Fruit fly (Drosophila melanogaster) whole organism, embryonic: Measurements from ENCODE around the gene CG14420.

Source experiments
- Adf1 ChIP-seq: fragments of 200-800 bp; sonication (Bioruptor generic); IDR thresholded peaks from 2 replicates; pipeline ENCODE4 v1.3.6; 2022; ENCODE audit warnings: missing biosample characterization, missing genetic modification characterization
- Antp ChIP-seq: fragments of 200-800 bp; sonication (Bioruptor generic); optimal IDR thresholded peaks from 3 replicates; lab custom pipeline; 2016; ENCODE audit warnings: missing biosample characterization, missing genetic modification characterization
- Atf-2 ChIP-seq: fragments of 200-800 bp; sonication (Bioruptor generic); optimal IDR thresholded peaks from 2 replicates; lab custom pipeline; 2016; ENCODE audit warnings: missing biosample characterization, missing genetic modification characterization
- Atf3 ChIP-seq: fragments of 200-800 bp; sonication (Bioruptor generic); optimal IDR thresholded peaks from 3 replicates; lab custom pipeline; 2016; ENCODE audit warnings: missing biosample characterization, missing genetic modification characterization
- CG10654 ChIP-seq: fragments of 200-800 bp; sonication (Bioruptor generic); optimal IDR thresholded peaks from 2 replicates; lab custom pipeline; 2016; ENCODE audit warnings: missing biosample characterization, missing genetic modification characterization
- CG11695 ChIP-seq: fragments of 200-800 bp; sonication (Bioruptor generic); IDR thresholded peaks from 3 replicates; pipeline ENCODE4 v1.3.6; 2022; ENCODE audit warnings: missing biosample characterization, missing genetic modification characterization
- CG12155 ChIP-seq: fragments of 200-800 bp; sonication (Bioruptor generic); optimal IDR thresholded peaks from 3 replicates; lab custom pipeline; 2016; ENCODE audit warnings: missing biosample characterization, missing genetic modification characterization
- CG12299 ChIP-seq: fragments of 200-800 bp; sonication (Bioruptor generic); optimal IDR thresholded peaks from 2 replicates; lab custom pipeline; 2018; ENCODE audit warnings: missing biosample characterization, mild to moderate bottlenecking, missing genetic modification characterization
- CG1233 ChIP-seq: fragments of 200-800 bp; sonication (Bioruptor generic); optimal IDR thresholded peaks from 4 replicates; lab custom pipeline; 2018; ENCODE audit warnings: missing biosample characterization, mild to moderate bottlenecking, missing genetic modification characterization
- CG1602 ChIP-seq: fragments of 200-800 bp; sonication (Bioruptor generic); optimal IDR thresholded peaks from 3 replicates; lab custom pipeline; 2016; ENCODE audit warnings: missing biosample characterization, missing genetic modification characterization
- CG18764 ChIP-seq: fragments of 200-800 bp; sonication (Bioruptor generic); optimal IDR thresholded peaks from 3 replicates; lab custom pipeline; 2016; ENCODE audit warnings: missing biosample characterization, missing genetic modification characterization
- CG2199 ChIP-seq: fragments of 200-800 bp; sonication (Bioruptor generic); IDR thresholded peaks from 3 replicates; pipeline ENCODE4 v1.3.6; 2022; ENCODE audit warnings: missing biosample characterization, missing genetic modification characterization
- CG32532 ChIP-seq: fragments of 200-800 bp; sonication (Bioruptor generic); IDR thresholded peaks from 2 replicates; pipeline ENCODE4 v1.3.6; 2022; ENCODE audit warnings: missing biosample characterization, missing genetic modification characterization
- CG5245 ChIP-seq: fragments of 200-800 bp; sonication (Bioruptor generic); optimal IDR thresholded peaks from 3 replicates; lab custom pipeline; 2016; ENCODE audit warnings: missing biosample characterization, missing genetic modification characterization
- CG6654 ChIP-seq: fragments of 200-800 bp; sonication (Bioruptor generic); optimal IDR thresholded peaks from 2 replicates; lab custom pipeline; 2017; ENCODE audit warnings: missing biosample characterization, mild to moderate bottlenecking, missing genetic modification characterization
- CG8290 ChIP-seq, 3 experiments: fragments of 200-800 bp; sonication (Bioruptor generic); optimal IDR thresholded peaks; 2 replicates each; lab custom pipeline; 2016 to 2019; ENCODE audit warnings: missing biosample characterization in 3 of 3, missing genetic modification characterization in 3 of 3, mild to moderate bottlenecking in 2 of 3, moderate library complexity in 1 of 3
- CG8388 ChIP-seq: fragments of 200-800 bp; sonication (Bioruptor generic); optimal IDR thresholded peaks from 2 replicates; lab custom pipeline; 2019; ENCODE audit warnings: missing biosample characterization, mild to moderate bottlenecking, missing genetic modification characterization, moderate library complexity
- CG8924 ChIP-seq: fragments of 200-800 bp; optimal IDR thresholded peaks from 3 replicates; lab custom pipeline; 2019; ENCODE audit warnings: missing biosample characterization, mild to moderate bottlenecking, missing genetic modification characterization, moderate library complexity
- CG9817 ChIP-seq: fragments of 200-800 bp; sonication (Bioruptor generic); optimal IDR thresholded peaks from 2 replicates; lab custom pipeline; 2018; ENCODE audit warnings: missing biosample characterization, mild to moderate bottlenecking, missing genetic modification characterization, moderate library complexity
- Camta ChIP-seq: fragments of 200-800 bp; sonication (Bioruptor generic); optimal IDR thresholded peaks from 2 replicates; lab custom pipeline; 2016; ENCODE audit warnings: missing biosample characterization, missing genetic modification characterization
- D19A ChIP-seq: fragments of 200-800 bp; optimal IDR thresholded peaks from 3 replicates; lab custom pipeline; 2019; ENCODE audit warnings: missing biosample characterization, mild to moderate bottlenecking, missing genetic modification characterization, moderate library complexity
- D19B ChIP-seq: fragments of 200-800 bp; sonication (Bioruptor generic); optimal IDR thresholded peaks from 2 replicates; lab custom pipeline; 2017; ENCODE audit warnings: missing biosample characterization, mild to moderate bottlenecking, missing genetic modification characterization
- E2f2 ChIP-seq: fragments of 200-800 bp; sonication (Bioruptor generic); IDR thresholded peaks from 2 replicates; pipeline ENCODE4 v1.3.6; 2022; ENCODE audit warnings: missing biosample characterization, missing genetic modification characterization
- Eip74EF ChIP-seq, 2 experiments: fragments of 200-800 bp in 1 of 2; fragments of >200 bp in 1 of 2; sonication (Bioruptor generic) in 1 of 2; optimal IDR thresholded peaks; 2 replicates each; lab custom pipeline; 2017 to 2019; ENCODE audit warnings: missing biosample characterization in 2 of 2, missing genetic modification characterization in 2 of 2, mild to moderate bottlenecking in 1 of 2, moderate library complexity in 1 of 2
- Fer2 ChIP-seq: fragments of 200-800 bp; sonication (Bioruptor generic); optimal IDR thresholded peaks from 2 replicates; lab custom pipeline; 2018; ENCODE audit warnings: missing biosample characterization, mild to moderate bottlenecking, missing genetic modification characterization, moderate library complexity
- Hmr ChIP-seq: fragments of 200-800 bp; sonication (Bioruptor generic); optimal IDR thresholded peaks from 3 replicates; lab custom pipeline; 2017; ENCODE audit warnings: mild to moderate bottlenecking, missing biosample characterization, missing genetic modification reagents, missing genetic modification characterization
- Lpt ChIP-seq: fragments of >200 bp; optimal IDR thresholded peaks from 2 replicates; lab custom pipeline; 2018; ENCODE audit warnings: missing biosample characterization, missing genetic modification characterization
- Ravus ChIP-seq: fragments of 200-800 bp; sonication (Bioruptor generic); IDR thresholded peaks from 2 replicates; pipeline ENCODE4 v1.3.6; 2022; ENCODE audit warnings: missing biosample characterization, missing genetic modification characterization
- YL-1 ChIP-seq: fragments of 200-800 bp; sonication (Bioruptor generic); optimal IDR thresholded peaks from 3 replicates; lab custom pipeline; 2017; ENCODE audit warnings: missing biosample characterization, mild to moderate bottlenecking, missing genetic modification characterization
- al ChIP-seq: fragments of 200-800 bp; sonication (Bioruptor generic); IDR thresholded peaks from 2 replicates; pipeline ENCODE4 v1.3.6; 2022; ENCODE audit warnings: missing biosample characterization, missing genetic modification characterization
- ap ChIP-seq: fragments of 200-800 bp; sonication (Bioruptor generic); IDR thresholded peaks from 2 replicates; pipeline ENCODE4 v1.3.6; 2022; ENCODE audit warnings: missing biosample characterization, missing genetic modification characterization
- bsh ChIP-seq, 2 experiments: fragments of 200-800 bp; sonication (Bioruptor generic); optimal IDR thresholded peaks; 2 replicates each; lab custom pipeline; 2017 to 2018; ENCODE audit warnings: mild to moderate bottlenecking in 2 of 2, missing biosample characterization in 2 of 2, missing genetic modification characterization in 2 of 2, moderate library complexity in 1 of 2
- btn ChIP-seq: fragments of 200-800 bp; sonication (Bioruptor generic); optimal IDR thresholded peaks from 2 replicates; lab custom pipeline; 2016; ENCODE audit warnings: missing biosample characterization, missing genetic modification characterization
- ci ChIP-seq: fragments of 200-800 bp; sonication (Bioruptor generic); IDR thresholded peaks from 3 replicates; pipeline ENCODE4 v1.3.6; 2022; ENCODE audit warnings: missing biosample characterization, missing genetic modification characterization
- corto ChIP-seq: fragments of 200-800 bp; sonication (Bioruptor generic); optimal IDR thresholded peaks from 2 replicates; lab custom pipeline; 2016; ENCODE audit warnings: missing biosample characterization, mild to moderate bottlenecking, missing genetic modification characterization, moderate library complexity
- da ChIP-seq: fragments of 200-800 bp; sonication (Bioruptor generic); optimal IDR thresholded peaks from 2 replicates; lab custom pipeline; 2016; ENCODE audit warnings: missing biosample characterization, missing genetic modification characterization
- dati ChIP-seq: fragments of 200-800 bp; sonication (Bioruptor generic); IDR thresholded peaks from 2 replicates; pipeline ENCODE4 v1.3.6; 2022; ENCODE audit warnings: missing biosample characterization, missing genetic modification characterization
- exex ChIP-seq: fragments of 200-800 bp; sonication (Bioruptor generic); optimal IDR thresholded peaks from 4 replicates; lab custom pipeline; 2018; ENCODE audit warnings: missing biosample characterization, mild to moderate bottlenecking, missing genetic modification characterization, moderate library complexity
- fd96Cb ChIP-seq: fragments of 200-800 bp; sonication (Bioruptor generic); optimal IDR thresholded peaks from 2 replicates; lab custom pipeline; 2018; ENCODE audit warnings: missing biosample characterization, mild to moderate bottlenecking, missing genetic modification characterization, moderate library complexity
- gcm ChIP-seq: fragments of 200-800 bp; sonication (Bioruptor generic); optimal IDR thresholded peaks from 2 replicates; lab custom pipeline; 2019; ENCODE audit warnings: missing biosample characterization, mild to moderate bottlenecking, missing genetic modification characterization, moderate library complexity
- hth ChIP-seq: fragments of >200 bp; optimal IDR thresholded peaks from 2 replicates; lab custom pipeline; 2017; ENCODE audit warnings: inconsistent platforms
- inv ChIP-seq: fragments of 200-800 bp; sonication (Bioruptor generic); IDR thresholded peaks from 2 replicates; pipeline ENCODE4 v1.3.6; 2022; ENCODE audit warnings: missing biosample characterization, missing genetic modification characterization; ENCODE audit not compliant: partially characterized antibody
- repo ChIP-seq: fragments of 200-800 bp; sonication (Bioruptor generic); optimal IDR thresholded peaks from 2 replicates; lab custom pipeline; 2016; ENCODE audit warnings: missing biosample characterization, missing genetic modification characterization
- sc ChIP-seq, 3 experiments: fragments of >200 bp in 2 of 3; fragments of 200-800 bp in 1 of 3; sonication (Bioruptor generic) in 1 of 3; optimal IDR thresholded peaks; 2 replicates in 2 of 3; 3 replicates in 1 of 3; lab custom pipeline; 2017; ENCODE audit warnings: mild to moderate bottlenecking in 1 of 3, missing biosample characterization in 1 of 3, missing genetic modification characterization in 1 of 3, missing genetic modification reagents in 1 of 3
- scrt ChIP-seq: fragments of 200-800 bp; sonication (Bioruptor generic); optimal IDR thresholded peaks from 2 replicates; lab custom pipeline; 2018; ENCODE audit warnings: missing biosample characterization, mild to moderate bottlenecking, missing genetic modification characterization, moderate library complexity
- sna ChIP-seq: fragments of 200-800 bp; sonication (Bioruptor generic); IDR thresholded peaks from 2 replicates; pipeline ENCODE4 v1.3.6; 2022; ENCODE audit warnings: missing biosample characterization, missing genetic modification characterization; ENCODE audit not compliant: partially characterized antibody
- sr ChIP-seq: fragments of 200-800 bp; sonication (Bioruptor generic); IDR thresholded peaks from 3 replicates; pipeline ENCODE4 v1.3.6; 2022; ENCODE audit warnings: missing biosample characterization, missing genetic modification characterization
- ssp ChIP-seq: fragments of 200-800 bp; sonication (Bioruptor generic); IDR thresholded peaks from 2 replicates; pipeline ENCODE4 v1.3.6; 2022; ENCODE audit warnings: missing biosample characterization, missing genetic modification characterization
- toy ChIP-seq: fragments of 200-800 bp; sonication (Bioruptor generic); IDR thresholded peaks from 2 replicates; pipeline ENCODE4 v1.3.6; 2022; ENCODE audit warnings: missing biosample characterization, missing genetic modification characterization
- trem ChIP-seq: fragments of 200-800 bp; optimal IDR thresholded peaks from 3 replicates; lab custom pipeline; 2019; ENCODE audit warnings: missing biosample characterization, mild to moderate bottlenecking, missing genetic modification characterization, moderate library complexity

Gene CG14420

dm6 chrX:2919742-2920141, 18.9 kb upstream of the CG14420 start, which contains the start of gene CG3588 (continued):
- no peak for TF ChIP-seq sc (optimal IDR thresholded peaks at IDR 0.05; lab: Kevin White, UChicago)
- no peak for TF ChIP-seq sc (GFP tag; optimal IDR thresholded peaks at IDR 0.05; lab: Kevin White, UChicago)
- TF ChIP-seq dati = 0 out of 2 replicates have a peak, but pooled peaks have one; percentile 37
- TF ChIP-seq Eip74EF (GFP tag; optimal IDR thresholded peaks at IDR 0.05; lab: Kevin White, UChicago) = no peak
- TF ChIP-seq CG5245 = peak; percentile 44
- no peak for TF ChIP-seq hth (lab: Kevin White, UChicago)
- no peak for TF ChIP-seq corto
- peak; percentile 89 for TF ChIP-seq al (GFP tag; lab: Robert Waterston, UW)
- TF ChIP-seq gcm (GFP tag; lab: Kevin White, UChicago) = no peak
- peak; percentile 77 for TF ChIP-seq ci (GFP tag; lab: Robert Waterston, UW)
- no peak for TF ChIP-seq YL-1
- no peak for TF ChIP-seq da (GFP tag; lab: Kevin White, UChicago)
- peak; percentile 92 for TF ChIP-seq CG32532 (GFP tag; lab: Robert Waterston, UW)
- TF ChIP-seq CG2199 = no peak
- peak; percentile 59 for TF ChIP-seq CG10654 (GFP tag; lab: Kevin White, UChicago)
- TF ChIP-seq CG6654 (GFP tag; lab: Kevin White, UChicago) = no peak
- peak; percentile 49 for TF ChIP-seq CG8924 (tag; lab: Kevin White, UChicago)
- no peak for TF ChIP-seq D19A (tag; lab: Kevin White, UChicago)
- TF ChIP-seq Fer2 (tag; lab: Kevin White, UChicago) = peak; percentile 41
- peak; percentile 59; the same call in 1 of the 2 replicates for TF ChIP-seq ap (GFP tag; lab: Robert Waterston, UW)
- no peak for TF ChIP-seq Camta (GFP tag; lab: Kevin White, UChicago)
- peak; percentile 59 for TF ChIP-seq CG1233 (GFP tag; lab: Kevin White, UChicago)
- TF ChIP-seq D19B = peak; percentile 63
- peak; percentile 63 for TF ChIP-seq Atf3
- TF ChIP-seq Ravus (GFP tag; lab: Robert Waterston, UW) = peak; percentile 58
- TF ChIP-seq CG1602 = peak; percentile 55
- peak; percentile 18 for TF ChIP-seq CG18764 (GFP tag; lab: Kevin White, UChicago)
- TF ChIP-seq sr = 0 out of 3 replicates have a peak, but pooled peaks have one; percentile 14
- peak; percentile 75 for TF ChIP-seq CG9817
- peak; percentile 31 for TF ChIP-seq btn
- TF ChIP-seq fd96Cb (tag; lab: Kevin White, UChicago) = peak; percentile 43
- peak; percentile 35 for TF ChIP-seq CG8388
- peak in 1 of 2 experiments; percentile 66 for TF ChIP-seq bsh (GFP tag; optimal IDR thresholded peaks at IDR 0.05; lab: Kevin White, UChicago)
- no peak for TF ChIP-seq Antp
- peak; percentile 70 for TF ChIP-seq CG12155 (GFP tag; lab: Kevin White, UChicago)
- peak; percentile 71 for TF ChIP-seq Hmr (GFP tag; lab: Kevin White, UChicago)
- TF ChIP-seq CG8290 (GFP tag; optimal IDR thresholded peaks at IDR 0.05; lab: Kevin White, UChicago) = no peak
- peak in 1 of 2 experiments; percentile 66 for TF ChIP-seq CG8290 (tag; optimal IDR thresholded peaks at IDR 0.05; lab: Kevin White, UChicago)
- peak; percentile 38; the same call in 1 of the 2 replicates for TF ChIP-seq Adf1
- TF ChIP-seq repo (GFP tag; lab: Kevin White, UChicago) = peak; percentile 39
- TF ChIP-seq CG11695 (GFP tag; lab: Robert Waterston, UW) = peak; percentile 73
- TF ChIP-seq scrt (GFP tag; lab: Kevin White, UChicago) = peak; percentile 62
- TF ChIP-seq inv (GFP tag; lab: Robert Waterston, UW) = no peak
- TF ChIP-seq trem (tag; lab: Kevin White, UChicago) = peak; percentile 1
- no peak for TF ChIP-seq CG12299 (tag; lab: Kevin White, UChicago)
- no peak for TF ChIP-seq exex (tag; lab: Kevin White, UChicago)
- 0 out of 2 replicates have a peak, but pooled peaks have one; percentile 46 for TF ChIP-seq toy (GFP tag; lab: Robert Waterston, UW)
- peak; percentile 51 for TF ChIP-seq E2f2 (GFP tag; lab: Robert Waterston, UW)
- 0 out of 2 replicates have a peak, but pooled peaks have one; percentile 5 for TF ChIP-seq ssp
- no peak for TF ChIP-seq sna (GFP tag; lab: Robert Waterston, UW)
- peak; percentile 61 for TF ChIP-seq Atf-2 (GFP tag; lab: Kevin White, UChicago)
- no peak for TF ChIP-seq Lpt (GFP tag; lab: Kevin White, UChicago)
